Worm (Caenorhabditis elegans): Measurements from ENCODE around the gene F56D6.14.

DNA sequence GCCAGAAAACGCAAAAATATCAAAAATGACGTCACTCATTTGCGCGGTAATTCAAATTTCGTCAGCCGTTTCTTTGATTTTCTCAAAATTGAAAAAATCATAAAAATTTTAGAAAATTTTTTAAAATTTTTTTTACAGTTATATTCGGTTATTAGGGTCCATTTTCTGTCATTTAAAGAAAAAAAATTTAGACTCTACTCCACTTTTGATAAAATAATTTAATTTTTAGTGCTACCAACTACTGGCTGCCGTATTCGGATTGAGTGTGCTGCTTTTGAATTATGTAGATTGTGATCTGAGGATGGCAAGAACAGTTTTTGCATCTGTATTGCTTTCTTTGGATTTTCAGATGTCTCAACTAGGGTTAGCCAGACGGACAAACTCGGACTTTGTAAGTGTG, 45.1 kb downstream of the F56D6.14 start, which contains the start of gene Y46C8AM.1:
- TF ChIP-seq lim-7 (GFP tag; IDR thresholded peaks at IDR 0.05) (no peak), mdl-1 (tag; optimal IDR thresholded peaks at IDR 0.05) (no peak), fkh-10 (GFP tag; optimal IDR thresholded peaks at IDR 0.05) (no peak), pqm-1 (tag; optimal IDR thresholded peaks at IDR 0.05) (no peak), ceh-44 (GFP tag; IDR thresholded peaks at IDR 0.05) (no peak)
